Fruit fly (Drosophila melanogaster): ENCODE results near the gene SP555.

DNA sequence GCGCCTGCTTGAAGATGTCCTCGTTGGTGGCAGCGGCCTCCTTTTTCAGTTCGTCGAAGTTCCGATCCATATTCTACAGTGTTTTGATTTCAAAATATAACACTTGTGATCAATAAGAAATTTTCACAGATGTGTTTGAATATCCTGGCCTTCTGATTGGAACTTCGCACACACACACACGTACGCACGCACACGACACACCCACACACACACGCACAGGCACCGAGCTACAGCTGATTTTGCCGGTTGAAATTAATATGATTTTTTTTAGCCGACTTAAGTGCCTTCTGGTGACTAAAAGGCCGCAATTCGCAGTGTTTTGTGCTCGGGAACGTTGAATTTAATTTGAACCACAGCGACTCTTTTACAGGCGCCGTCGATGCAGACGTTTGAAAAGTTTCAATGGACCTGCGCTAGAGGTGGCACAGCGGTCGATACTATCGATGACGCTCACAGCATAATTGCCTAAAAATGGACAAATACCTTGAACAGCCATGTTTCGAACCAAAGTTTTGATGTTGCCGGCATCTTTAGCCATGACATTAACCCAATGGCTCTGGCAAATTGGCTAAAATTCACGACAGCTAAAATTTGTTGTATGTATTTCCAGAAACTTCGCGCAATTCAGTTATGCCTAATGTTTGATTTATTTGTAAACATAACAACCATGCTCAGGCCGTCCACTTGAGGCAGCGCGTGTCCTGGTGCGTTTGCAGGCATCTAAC, 28.0 kb upstream of the SP555 start, which contains the start of gene Rtnl1:
- TF ChIP-seq D1 (tag; optimal IDR thresholded peaks at IDR 0.05) (no peak), fd96Ca (GFP tag; IDR thresholded peaks at IDR 0.05) (no peak), CG10348 (GFP tag; IDR thresholded peaks at IDR 0.05) (no peak)
